Fruit fly (Drosophila melanogaster) whole organism: Measurements from ENCODE around the gene Gcna.

Experiments
- CG8478 ChIP-seq: fragments of >200 bp; optimal IDR thresholded peaks from 2 replicates; lab custom pipeline; 2018; ENCODE audit warnings: inconsistent platforms
- Dll ChIP-seq: fragments of >200 bp; optimal IDR thresholded peaks from 2 replicates; lab custom pipeline; 2017
- EcR ChIP-seq, 2 experiments: fragments of >200 bp; optimal IDR thresholded peaks; 2 replicates each; lab custom pipeline; 2017; ENCODE audit warnings: missing biosample characterization in 2 of 2, missing genetic modification characterization in 2 of 2, missing genetic modification reagents in 2 of 2
- pan ChIP-seq: fragments of >200 bp; optimal IDR thresholded peaks from 2 replicates; lab custom pipeline; 2017
- psq ChIP-seq: fragments of >200 bp; optimal IDR thresholded peaks from 2 replicates; lab custom pipeline; 2017
- usp ChIP-seq: fragments of >200 bp; optimal IDR thresholded peaks from 2 replicates; lab custom pipeline; 2017; ENCODE audit warnings: missing biosample characterization, missing genetic modification characterization, mixed read lengths

Gcna gene

dm6 chrX:1854070-1854469 is 11.6 kb downstream of the Gcna start:
- no peak for TF ChIP-seq usp
- no peak for TF ChIP-seq psq (lab: Kevin White, UChicago)
- TF ChIP-seq Dll (lab: Kevin White, UChicago), result no peak
- no peak for TF ChIP-seq EcR (GFP tag; optimal IDR thresholded peaks at IDR 0.05; lab: Kevin White, UChicago)
- TF ChIP-seq CG8478, result no peak
- no peak for TF ChIP-seq pan

dm6 chrX:1849914-1850313 is 15.7 kb downstream of the Gcna start:
- no peak for TF ChIP-seq Dll (lab: Kevin White, UChicago)
- no peak for TF ChIP-seq EcR (GFP tag; optimal IDR thresholded peaks at IDR 0.05; lab: Kevin White, UChicago)
- no peak for TF ChIP-seq CG8478
- TF ChIP-seq usp, result no peak
- no peak for TF ChIP-seq psq (lab: Kevin White, UChicago)
- no peak for TF ChIP-seq pan

- TF ChIP-seq CG8478 (no peak), Dll (lab: Kevin White, UChicago) (no peak), usp (no peak), psq (lab: Kevin White, UChicago) (no peak), pan (no peak), EcR (GFP tag; optimal IDR thresholded peaks at IDR 0.05; lab: Kevin White, UChicago) (no peak)
Observed at dm6 chrX:1848624-1849198, 16.9 kb downstream of the Gcna start.

dm6 chrX:1847735-1848134 is 17.9 kb downstream of the Gcna start:
- no peak for TF ChIP-seq EcR (GFP tag; optimal IDR thresholded peaks at IDR 0.05; lab: Kevin White, UChicago)
- TF ChIP-seq Dll (lab: Kevin White, UChicago), result no peak
- TF ChIP-seq pan, result no peak
- no peak for TF ChIP-seq psq (lab: Kevin White, UChicago)
- no peak for TF ChIP-seq usp
- TF ChIP-seq CG8478, result no peak

DNA sequence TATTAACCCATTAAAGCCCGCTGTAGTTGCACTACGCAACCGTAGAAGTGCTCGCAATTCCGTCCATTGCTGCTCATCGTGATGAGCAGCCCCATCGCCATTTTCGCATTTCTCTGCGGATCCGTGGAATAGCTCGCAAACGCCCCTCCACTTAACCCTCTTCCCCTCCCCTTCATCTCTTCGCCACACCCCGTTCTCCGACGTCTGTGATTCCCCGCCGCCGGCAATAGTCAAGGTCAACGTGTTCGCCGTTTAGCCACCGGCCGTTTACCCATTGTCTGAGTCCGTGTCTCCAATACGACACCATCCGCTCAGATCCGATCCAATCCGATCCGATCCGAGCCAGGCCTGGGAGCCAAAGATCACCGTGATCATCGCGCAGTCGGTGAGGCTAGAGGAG is 19.2 kb downstream of the Gcna start:
- TF ChIP-seq CG8478 (no peak), pan (no peak), Dll (lab: Kevin White, UChicago) (no peak), psq (lab: Kevin White, UChicago) (no peak), EcR (GFP tag; optimal IDR thresholded peaks at IDR 0.05; lab: Kevin White, UChicago) (no peak), usp (no peak)

DNA sequence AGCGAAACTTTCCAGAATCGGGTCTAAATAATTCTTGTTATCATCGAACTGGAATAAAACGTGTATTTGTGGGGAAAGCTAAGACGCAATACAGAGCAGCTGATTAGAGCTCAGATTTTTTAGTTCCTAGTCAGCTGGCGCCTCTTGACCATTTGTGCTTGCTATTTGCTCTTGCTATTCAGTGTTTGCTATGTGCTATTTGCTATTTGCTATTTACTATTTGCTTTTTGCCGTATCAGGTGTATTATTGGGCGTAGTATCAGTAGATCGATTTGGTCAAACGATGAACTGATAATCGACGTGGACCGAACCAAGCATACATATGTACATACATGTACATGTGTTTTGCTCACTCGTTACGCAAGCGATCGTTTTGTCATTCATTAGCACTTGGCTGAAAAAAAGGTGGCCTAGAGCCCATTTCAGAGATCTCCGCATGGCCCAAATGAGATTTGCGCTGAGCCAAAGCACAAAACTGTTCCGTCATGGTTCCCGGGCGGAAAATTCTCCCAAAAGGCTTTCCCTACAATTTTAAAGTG is 20.2 kb downstream of the Gcna start:
- TF ChIP-seq usp (no peak), EcR (GFP tag; optimal IDR thresholded peaks at IDR 0.05; lab: Kevin White, UChicago) (no peak), pan (no peak), CG8478 (no peak), Dll (lab: Kevin White, UChicago) (no peak), psq (lab: Kevin White, UChicago) (no peak)

dm6 chrX:1842875-1843274 is 22.8 kb downstream of the Gcna start:
- TF ChIP-seq EcR (GFP tag; optimal IDR thresholded peaks at IDR 0.05; lab: Kevin White, UChicago), result no peak
- no peak for TF ChIP-seq Dll (lab: Kevin White, UChicago)
- no peak for TF ChIP-seq pan
- TF ChIP-seq psq (lab: Kevin White, UChicago), result no peak
- TF ChIP-seq CG8478, result no peak
- TF ChIP-seq usp, result no peak

DNA sequence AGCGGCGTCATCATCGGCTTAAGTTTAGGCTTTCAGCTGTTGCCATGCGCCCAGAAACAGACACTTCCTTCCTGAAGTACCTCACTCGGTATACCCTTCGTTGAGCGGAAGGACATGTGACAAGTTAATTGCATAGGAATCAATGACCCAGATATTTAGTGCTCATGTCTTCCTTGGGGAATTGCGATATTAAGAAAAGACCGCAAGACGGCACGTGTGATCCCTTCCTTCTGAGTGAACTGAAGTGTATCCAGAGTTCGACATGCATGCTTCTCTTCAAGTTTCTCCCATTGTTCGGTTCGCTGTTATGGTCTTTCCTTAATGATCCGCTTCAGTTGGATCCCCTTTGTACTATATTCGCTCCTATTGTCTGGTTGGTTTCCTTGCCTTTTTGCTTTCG is 25.1 kb downstream of the Gcna start:
- TF ChIP-seq EcR (GFP tag; optimal IDR thresholded peaks at IDR 0.05; lab: Kevin White, UChicago) (no peak), usp (no peak), pan (no peak), Dll (lab: Kevin White, UChicago) (no peak), psq (lab: Kevin White, UChicago) (no peak), CG8478 (no peak)

dm6 chrX:1834702-1835376 is 30.8 kb downstream of the Gcna start:
- TF ChIP-seq EcR (GFP tag; optimal IDR thresholded peaks at IDR 0.05; lab: Kevin White, UChicago), result no peak
- no peak for TF ChIP-seq Dll (lab: Kevin White, UChicago)
- no peak for TF ChIP-seq pan
- TF ChIP-seq psq (lab: Kevin White, UChicago), result no peak
- no peak for TF ChIP-seq CG8478
- TF ChIP-seq usp, result no peak

dm6 chrX:1832699-1833098 is 32.9 kb downstream of the Gcna start:
- TF ChIP-seq EcR (GFP tag; optimal IDR thresholded peaks at IDR 0.05; lab: Kevin White, UChicago) (no peak), Dll (lab: Kevin White, UChicago) (no peak), CG8478 (no peak), usp (no peak), pan (no peak), psq (lab: Kevin White, UChicago) (no peak)

DNA sequence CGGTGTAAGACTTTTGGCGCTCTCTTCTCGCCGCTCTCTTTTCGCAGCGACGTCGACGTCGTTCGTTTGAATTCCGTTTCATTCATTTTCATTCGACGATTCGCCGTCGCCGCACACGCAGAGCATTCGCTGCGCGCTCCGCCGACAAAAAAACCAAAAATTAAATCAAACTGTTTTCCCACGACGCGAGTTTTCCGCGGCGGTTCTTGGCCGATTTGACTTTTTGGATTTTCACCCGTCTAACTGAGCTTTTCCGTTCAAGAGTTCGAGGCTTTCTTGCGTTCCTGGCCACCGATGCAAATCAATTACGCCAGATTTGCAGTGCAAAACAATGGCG is 34.4 kb downstream of the Gcna start:
- TF ChIP-seq CG8478, result no peak
- TF ChIP-seq Dll (lab: Kevin White, UChicago), result no peak
- TF ChIP-seq pan, result no peak
- TF ChIP-seq usp, result no peak
- TF ChIP-seq psq (lab: Kevin White, UChicago), result no peak
- TF ChIP-seq EcR (GFP tag; optimal IDR thresholded peaks at IDR 0.05; lab: Kevin White, UChicago), result peak in 1 of 2 experiments; percentile 38

- peak in 1 of 2 experiments; percentile 12 for TF ChIP-seq EcR (GFP tag; optimal IDR thresholded peaks at IDR 0.05; lab: Kevin White, UChicago)
- TF ChIP-seq Dll (lab: Kevin White, UChicago), result no peak
Observed at dm6 chrX:1830396-1831218, 35.0 kb downstream of the Gcna start.
